Worm (Caenorhabditis elegans): ENCODE measurements around the gene C15H7.4.

Gene C15H7.4

DNA sequence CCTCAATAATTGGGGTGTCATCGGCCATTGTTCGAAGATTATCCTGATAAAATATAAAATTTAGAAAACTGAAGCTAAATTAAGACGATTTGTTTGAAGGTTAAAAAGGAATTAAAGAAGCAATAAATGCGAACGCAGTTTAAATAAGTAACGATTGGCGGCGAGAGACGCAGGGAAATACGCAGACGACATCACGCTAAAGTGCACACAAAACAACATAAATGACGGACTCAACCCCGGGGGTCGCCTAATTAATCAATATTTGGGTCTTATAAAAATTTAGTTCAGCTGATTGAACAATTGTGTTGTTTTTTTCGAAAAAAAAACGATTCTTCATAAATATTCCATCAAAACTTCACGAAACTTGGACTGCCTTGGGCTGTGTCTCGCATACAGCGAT lies 39.3 kb downstream of the C15H7.4 start, which contains the start of gene hcp-3:
TSS of gene hcp-3 (minus strand) at position 45 of the 400 bp plus-strand sequence.
- TF ChIP-seq pes-1 (GFP tag; IDR thresholded peaks at IDR 0.05) (no peak), ceh-36 (tag; optimal IDR thresholded peaks at IDR 0.05) (no peak), tra-4 (tag; optimal IDR thresholded peaks at IDR 0.05) (no peak), ceh-13 (GFP tag; optimal IDR thresholded peaks at IDR 0.05) (no peak), ama-1 (optimal IDR thresholded peaks at IDR 0.05) (no peak)

- TF ChIP-seq sea-1 (GFP tag; conservative IDR thresholded peaks at IDR 0.05) (no peak), tra-4 (tag; optimal IDR thresholded peaks at IDR 0.05) (no peak), aly-1 (tag; optimal IDR thresholded peaks at IDR 0.05) (no peak), ets-7 (tag; optimal IDR thresholded peaks at IDR 0.05) (no peak), ceh-36 (tag; optimal IDR thresholded peaks at IDR 0.05) (no peak), hmg-4 (GFP tag; optimal IDR thresholded peaks at IDR 0.05) (no peak), F13C5.2 (tag; optimal IDR thresholded peaks at IDR 0.05) (no peak), hnd-1 (tag; optimal IDR thresholded peaks at IDR 0.05) (no peak), B0310.2 (tag; optimal IDR thresholded peaks at IDR 0.05) (no peak), tbx-37 (GFP tag; conservative IDR thresholded peaks at IDR 0.05) (no peak), hmbx-1 (tag; optimal IDR thresholded peaks at IDR 0.05) (no peak), ceh-13 (GFP tag; optimal IDR thresholded peaks at IDR 0.05) (no peak), flt-1 (GFP tag; IDR thresholded peaks at IDR 0.05) (no peak), ama-1 (optimal IDR thresholded peaks at IDR 0.05) (no peak), tbx-11 (GFP tag; IDR thresholded peaks at IDR 0.05) (no peak)
Observed at ce11 chrIII:9615114-9615513, 40.6 kb downstream of the C15H7.4 start.

DNA sequence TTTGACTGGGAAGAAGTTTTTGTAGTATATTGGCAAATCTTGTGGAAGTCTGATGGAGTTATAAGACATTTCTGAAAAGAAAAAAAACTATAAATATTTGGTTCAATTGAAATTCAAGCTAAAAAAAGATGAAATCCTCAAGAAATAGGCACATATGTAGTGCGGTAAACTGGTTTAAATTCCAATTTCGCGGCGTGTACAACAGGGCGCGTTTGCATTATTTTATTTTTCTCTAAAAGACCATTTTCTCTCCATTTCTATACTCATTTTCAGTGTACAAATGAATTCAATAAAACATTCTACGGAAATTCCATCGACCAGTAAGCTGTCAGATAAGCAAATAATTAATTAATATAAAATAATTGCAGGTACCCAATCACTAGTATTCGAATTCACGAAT lies 41.5 kb downstream of the C15H7.4 start, which contains the start of the genes pri-1 and F58A4.6:
TSS of gene pri-1 (minus strand) at position 71 of the 400 bp plus-strand sequence.
TSS of gene F58A4.6 (plus strand) at position 272 of the 400 bp plus-strand sequence.
- TF ChIP-seq scrt-1 (GFP tag; IDR thresholded peaks at IDR 0.05) (no peak), hmbx-1 (tag; optimal IDR thresholded peaks at IDR 0.05) (no peak), ceh-13 (GFP tag; optimal IDR thresholded peaks at IDR 0.05) (no peak), F13C5.2 (tag; optimal IDR thresholded peaks at IDR 0.05) (peak; percentile 2)

- TF ChIP-seq sea-1 (GFP tag; conservative IDR thresholded peaks at IDR 0.05) = no peak
- TF ChIP-seq F13C5.2 (tag; optimal IDR thresholded peaks at IDR 0.05) = no peak
- no peak for TF ChIP-seq ets-7 (tag; optimal IDR thresholded peaks at IDR 0.05)
- TF ChIP-seq ceh-13 (GFP tag; optimal IDR thresholded peaks at IDR 0.05) = no peak
- TF ChIP-seq hmg-4 (GFP tag; optimal IDR thresholded peaks at IDR 0.05) = no peak
- TF ChIP-seq B0310.2 (tag; optimal IDR thresholded peaks at IDR 0.05) = no peak
- no peak for TF ChIP-seq tra-4 (tag; optimal IDR thresholded peaks at IDR 0.05)
- no peak for TF ChIP-seq tbx-11 (GFP tag; IDR thresholded peaks at IDR 0.05)
- TF ChIP-seq hmbx-1 (tag; optimal IDR thresholded peaks at IDR 0.05) = no peak
- TF ChIP-seq ceh-36 (tag; optimal IDR thresholded peaks at IDR 0.05) = no peak
Observed at ce11 chrIII:9612097-9612496, 43.6 kb downstream of the C15H7.4 start, which contains the start of gene bbs-4. Gene bbs-4 (minus strand): TSS chrIII:9612197.

ce11 chrIII:9608650-9609049 lies 47.1 kb downstream of the C15H7.4 start, which contains the start of gene clec-161:
Gene clec-161 (minus strand): TSS chrIII:9608750.
- TF ChIP-seq ceh-13 (GFP tag; optimal IDR thresholded peaks at IDR 0.05) = no peak
- TF ChIP-seq scrt-1 (GFP tag; IDR thresholded peaks at IDR 0.05) = no peak
- no peak for TF ChIP-seq ama-1 (optimal IDR thresholded peaks at IDR 0.05)
- TF ChIP-seq hmg-4 (GFP tag; optimal IDR thresholded peaks at IDR 0.05) = no peak
- no peak for TF ChIP-seq flt-1 (GFP tag; IDR thresholded peaks at IDR 0.05)
- no peak for TF ChIP-seq B0310.2 (tag; optimal IDR thresholded peaks at IDR 0.05)
- TF ChIP-seq tra-4 (tag; optimal IDR thresholded peaks at IDR 0.05) = no peak
- TF ChIP-seq hnd-1 (tag; optimal IDR thresholded peaks at IDR 0.05) = no peak
- no peak for TF ChIP-seq aly-1 (tag; optimal IDR thresholded peaks at IDR 0.05)
- TF ChIP-seq F13C5.2 (tag; optimal IDR thresholded peaks at IDR 0.05) = no peak
- TF ChIP-seq sea-1 (GFP tag; conservative IDR thresholded peaks at IDR 0.05) = no peak
- no peak for TF ChIP-seq ets-7 (tag; optimal IDR thresholded peaks at IDR 0.05)
- no peak for TF ChIP-seq pes-1 (GFP tag; IDR thresholded peaks at IDR 0.05)
- TF ChIP-seq ceh-36 (tag; optimal IDR thresholded peaks at IDR 0.05) = no peak
- no peak for TF ChIP-seq hmbx-1 (tag; optimal IDR thresholded peaks at IDR 0.05)
- no peak for TF ChIP-seq tbx-11 (GFP tag; IDR thresholded peaks at IDR 0.05)
- TF ChIP-seq tbx-37 (GFP tag; conservative IDR thresholded peaks at IDR 0.05) = no peak

Measured in whole organism, early embryonic.